Fruit fly (Drosophila melanogaster) whole organism, embryonic: ENCODE results near the gene stol.

ENCODE experiments used
- ATbp ChIP-seq: fragments of 200-800 bp; sonication (Bioruptor generic); optimal IDR thresholded peaks from 2 replicates; lab custom pipeline; 2017; ENCODE audit warnings: missing biosample characterization, mild to moderate bottlenecking, missing genetic modification characterization, missing genetic modification reagents
- CG10431 ChIP-seq: fragments of 200-800 bp; sonication (Bioruptor generic); optimal IDR thresholded peaks from 3 replicates; lab custom pipeline; 2018; ENCODE audit warnings: missing biosample characterization, mild to moderate bottlenecking, missing genetic modification characterization
- CG11398 ChIP-seq: fragments of 200-800 bp; sonication (Bioruptor generic); optimal IDR thresholded peaks from 2 replicates; lab custom pipeline; 2016; ENCODE audit warnings: missing biosample characterization, missing genetic modification characterization
- CG13287 ChIP-seq: fragments of 200-800 bp; sonication (Bioruptor generic); IDR thresholded peaks from 2 replicates; pipeline ENCODE4 v1.3.6; 2022; ENCODE audit warnings: missing biosample characterization, missing genetic modification characterization; ENCODE audit not compliant: partially characterized antibody
- CG15011 ChIP-seq: fragments of 200-800 bp; sonication (Bioruptor generic); optimal IDR thresholded peaks from 3 replicates; lab custom pipeline; 2018; ENCODE audit warnings: missing biosample characterization, mild to moderate bottlenecking, missing genetic modification characterization
- CG15479 ChIP-seq: fragments of 200-800 bp; sonication (Bioruptor generic); optimal IDR thresholded peaks from 3 replicates; lab custom pipeline; 2019; ENCODE audit warnings: missing biosample characterization, mild to moderate bottlenecking, missing genetic modification characterization, moderate library complexity
- CG1603 ChIP-seq: fragments of 200-800 bp; sonication (Bioruptor generic); optimal IDR thresholded peaks from 2 replicates; lab custom pipeline; 2019; ENCODE audit warnings: missing biosample characterization, mild to moderate bottlenecking, missing genetic modification characterization, moderate library complexity
- CG17186 ChIP-seq: fragments of 200-800 bp; sonication (Bioruptor generic); optimal IDR thresholded peaks from 3 replicates; lab custom pipeline; 2017; ENCODE audit warnings: missing biosample characterization, missing genetic modification reagents, missing genetic modification characterization
- CG2116 ChIP-seq: fragments of 200-800 bp; sonication (Bioruptor generic); optimal IDR thresholded peaks from 3 replicates; lab custom pipeline; 2018; ENCODE audit warnings: missing biosample characterization, mild to moderate bottlenecking, missing genetic modification characterization
- CG2199 ChIP-seq: fragments of 200-800 bp; sonication (Bioruptor generic); IDR thresholded peaks from 3 replicates; pipeline ENCODE4 v1.3.6; 2022; ENCODE audit warnings: missing biosample characterization, missing genetic modification characterization
- CG3995 ChIP-seq: fragments of 200-800 bp; sonication (Bioruptor generic); optimal IDR thresholded peaks from 3 replicates; lab custom pipeline; 2016; ENCODE audit warnings: missing biosample characterization, missing genetic modification characterization
- CG5953 ChIP-seq: fragments of 200-800 bp; sonication (Bioruptor generic); IDR thresholded peaks from 2 replicates; pipeline ENCODE4 v1.3.6; 2022; ENCODE audit warnings: missing biosample characterization, missing genetic modification characterization
- CG6689 ChIP-seq: fragments of 200-800 bp; sonication (Bioruptor generic); IDR thresholded peaks from 2 replicates; pipeline ENCODE4 v1.3.6; 2022; ENCODE audit warnings: missing biosample characterization, missing genetic modification characterization
- CG8281 ChIP-seq: fragments of 200-800 bp; sonication (Bioruptor generic); optimal IDR thresholded peaks from 2 replicates; lab custom pipeline; 2018; ENCODE audit warnings: missing biosample characterization, mild to moderate bottlenecking, missing genetic modification characterization, moderate library complexity
- CG9797 ChIP-seq: fragments of 200-800 bp; sonication (Bioruptor generic); optimal IDR thresholded peaks from 3 replicates; lab custom pipeline; 2018; ENCODE audit warnings: missing biosample characterization, mild to moderate bottlenecking, missing genetic modification characterization
- CrebB ChIP-seq: fragments of 200-800 bp; sonication (Bioruptor generic); optimal IDR thresholded peaks from 3 replicates; lab custom pipeline; 2018; ENCODE audit warnings: missing biosample characterization, mild to moderate bottlenecking, missing genetic modification characterization
- D ChIP-seq, 2 experiments: fragments of 200-800 bp in 1 of 2; fragments of >200 bp in 1 of 2; sonication (Bioruptor generic) in 1 of 2; optimal IDR thresholded peaks; 2 replicates in 1 of 2; 3 replicates in 1 of 2; lab custom pipeline; 2017; ENCODE audit warnings: mild to moderate bottlenecking in 1 of 2, missing biosample characterization in 1 of 2, missing genetic modification characterization in 1 of 2, missing genetic modification reagents in 1 of 2
- Dbx ChIP-seq: fragments of 200-800 bp; sonication (Bioruptor generic); IDR thresholded peaks from 3 replicates; pipeline ENCODE4 v1.3.6; 2022; ENCODE audit warnings: missing biosample characterization, missing genetic modification characterization
- E2f2 ChIP-seq: fragments of 200-800 bp; sonication (Bioruptor generic); IDR thresholded peaks from 2 replicates; pipeline ENCODE4 v1.3.6; 2022; ENCODE audit warnings: missing biosample characterization, missing genetic modification characterization
- Elba2 ChIP-seq: fragments of 200-800 bp; sonication (Bioruptor generic); optimal IDR thresholded peaks from 3 replicates; lab custom pipeline; 2016; ENCODE audit warnings: missing biosample characterization, missing genetic modification characterization
- Ets65A ChIP-seq: fragments of 200-800 bp; sonication (Bioruptor generic); peaks from one replicate; lab custom pipeline; 2016; ENCODE audit warnings: missing biosample characterization, missing genetic modification characterization
- Ets97D ChIP-seq: fragments of 200-800 bp; sonication (Bioruptor generic); optimal IDR thresholded peaks from 3 replicates; lab custom pipeline; 2016; ENCODE audit warnings: missing biosample characterization, missing genetic modification characterization
- HmgD ChIP-seq: fragments of 200-800 bp; sonication (Bioruptor generic); optimal IDR thresholded peaks from 3 replicates; lab custom pipeline; 2016; ENCODE audit warnings: missing biosample characterization, missing genetic modification characterization
- Nf-YC ChIP-seq: fragments of 200-800 bp; optimal IDR thresholded peaks from 3 replicates; lab custom pipeline; 2019; ENCODE audit warnings: missing biosample characterization, mild to moderate bottlenecking, missing genetic modification characterization, moderate library complexity
- Ptx1 ChIP-seq: fragments of 200-800 bp; sonication (Bioruptor generic); IDR thresholded peaks from 2 replicates; pipeline ENCODE4 v1.3.6; 2022; ENCODE audit warnings: missing biosample characterization, missing genetic modification characterization
- Scr ChIP-seq: fragments of 200-800 bp; sonication (Bioruptor generic); IDR thresholded peaks from 2 replicates; pipeline ENCODE4 v1.3.6; 2022; ENCODE audit warnings: missing biosample characterization, missing genetic modification characterization; ENCODE audit not compliant: partially characterized antibody
- Side ChIP-seq: fragments of 200-800 bp; sonication (Bioruptor generic); optimal IDR thresholded peaks from 2 replicates; lab custom pipeline; 2016; ENCODE audit warnings: missing biosample characterization, missing genetic modification characterization
- Sry-δ ChIP-seq: fragments of 200-800 bp; sonication (Bioruptor generic); optimal IDR thresholded peaks from 2 replicates; lab custom pipeline; 2016; ENCODE audit warnings: missing biosample characterization, missing genetic modification characterization
- Xrp1 ChIP-seq: fragments of 200-800 bp; sonication (Bioruptor generic); IDR thresholded peaks from 2 replicates; pipeline ENCODE4 v1.3.6; 2022; ENCODE audit warnings: missing biosample characterization, missing genetic modification characterization
- bab2 ChIP-seq: fragments of 200-800 bp; sonication (Bioruptor generic); optimal IDR thresholded peaks from 2 replicates; lab custom pipeline; 2016; ENCODE audit warnings: missing biosample characterization, missing genetic modification characterization
- bbx ChIP-seq: fragments of 200-800 bp; sonication (Bioruptor generic); IDR thresholded peaks from 2 replicates; pipeline ENCODE4 v1.3.6; 2022; ENCODE audit warnings: missing biosample characterization, missing genetic modification characterization; ENCODE audit not compliant: partially characterized antibody
- cad ChIP-seq: fragments of >200 bp; optimal IDR thresholded peaks from 2 replicates; lab custom pipeline; 2017; ENCODE audit warnings: missing biosample characterization, missing genetic modification characterization
- cg ChIP-seq: fragments of 200-800 bp; sonication (Bioruptor generic); optimal IDR thresholded peaks from 3 replicates; lab custom pipeline; 2019; ENCODE audit warnings: missing biosample characterization, mild to moderate bottlenecking, missing genetic modification characterization, moderate library complexity
- crol ChIP-seq: fragments of 200-800 bp; sonication (Bioruptor generic); IDR thresholded peaks from 2 replicates; pipeline ENCODE4 v1.3.6; 2022; ENCODE audit warnings: missing biosample characterization, missing genetic modification characterization
- her ChIP-seq: fragments of 200-800 bp; sonication (Bioruptor generic); optimal IDR thresholded peaks from 2 replicates; lab custom pipeline; 2016; ENCODE audit warnings: missing biosample characterization, missing genetic modification characterization
- kni ChIP-seq: fragments of 200-800 bp; sonication (Bioruptor generic); optimal IDR thresholded peaks from 3 replicates; lab custom pipeline; 2017; ENCODE audit warnings: mild to moderate bottlenecking, missing biosample characterization, missing genetic modification reagents, missing genetic modification characterization
- odd ChIP-seq: fragments of 200-800 bp; sonication (Bioruptor generic); optimal IDR thresholded peaks from 2 replicates; lab custom pipeline; 2017; ENCODE audit warnings: missing biosample characterization, mild to moderate bottlenecking, missing genetic modification characterization
- pros ChIP-seq: fragments of 200-800 bp; sonication (Bioruptor generic); optimal IDR thresholded peaks from 3 replicates; lab custom pipeline; 2019; ENCODE audit warnings: missing biosample characterization, mild to moderate bottlenecking, missing genetic modification characterization, moderate library complexity
- pzg ChIP-seq: fragments of 200-800 bp; sonication (Bioruptor generic); optimal IDR thresholded peaks from 3 replicates; lab custom pipeline; 2018; ENCODE audit warnings: missing biosample characterization, mild to moderate bottlenecking, missing genetic modification characterization, moderate library complexity
- run ChIP-seq: fragments of 200-800 bp; sonication (Bioruptor generic); optimal IDR thresholded peaks from 3 replicates; lab custom pipeline; 2018; ENCODE audit warnings: missing biosample characterization, mild to moderate bottlenecking, missing genetic modification characterization
- sens ChIP-seq: fragments of 200-800 bp; sonication (Bioruptor generic); peaks from one replicate; lab custom pipeline; 2016; ENCODE audit warnings: missing biosample characterization, missing genetic modification characterization
- sqz ChIP-seq: fragments of 200-800 bp; sonication (Bioruptor generic); optimal IDR thresholded peaks from 3 replicates; lab custom pipeline; 2018; ENCODE audit warnings: missing biosample characterization, mild to moderate bottlenecking, missing genetic modification characterization
- stwl ChIP-seq: fragments of 200-800 bp; sonication (Bioruptor generic); optimal IDR thresholded peaks from 3 replicates; lab custom pipeline; 2018; ENCODE audit warnings: missing biosample characterization, mild to moderate bottlenecking, missing genetic modification characterization, moderate library complexity
- vvl ChIP-seq: fragments of 200-800 bp; sonication (Bioruptor generic); IDR thresholded peaks from 2 replicates; pipeline ENCODE4 v1.3.6; 2022; ENCODE audit warnings: missing biosample characterization, missing genetic modification characterization
- yki ChIP-seq: fragments of >200 bp; optimal IDR thresholded peaks from 3 replicates; lab custom pipeline; 2018
- zfh1 ChIP-seq: fragments of 200-800 bp; sonication (Bioruptor generic); IDR thresholded peaks from 3 replicates; pipeline ENCODE4 v1.3.6; 2022; ENCODE audit warnings: missing biosample characterization, missing genetic modification characterization
- zfh2 ChIP-seq: fragments of 200-800 bp; sonication (Bioruptor generic); optimal IDR thresholded peaks from 2 replicates; lab custom pipeline; 2016; ENCODE audit warnings: missing biosample characterization, missing genetic modification characterization

Gene stol

DNA sequence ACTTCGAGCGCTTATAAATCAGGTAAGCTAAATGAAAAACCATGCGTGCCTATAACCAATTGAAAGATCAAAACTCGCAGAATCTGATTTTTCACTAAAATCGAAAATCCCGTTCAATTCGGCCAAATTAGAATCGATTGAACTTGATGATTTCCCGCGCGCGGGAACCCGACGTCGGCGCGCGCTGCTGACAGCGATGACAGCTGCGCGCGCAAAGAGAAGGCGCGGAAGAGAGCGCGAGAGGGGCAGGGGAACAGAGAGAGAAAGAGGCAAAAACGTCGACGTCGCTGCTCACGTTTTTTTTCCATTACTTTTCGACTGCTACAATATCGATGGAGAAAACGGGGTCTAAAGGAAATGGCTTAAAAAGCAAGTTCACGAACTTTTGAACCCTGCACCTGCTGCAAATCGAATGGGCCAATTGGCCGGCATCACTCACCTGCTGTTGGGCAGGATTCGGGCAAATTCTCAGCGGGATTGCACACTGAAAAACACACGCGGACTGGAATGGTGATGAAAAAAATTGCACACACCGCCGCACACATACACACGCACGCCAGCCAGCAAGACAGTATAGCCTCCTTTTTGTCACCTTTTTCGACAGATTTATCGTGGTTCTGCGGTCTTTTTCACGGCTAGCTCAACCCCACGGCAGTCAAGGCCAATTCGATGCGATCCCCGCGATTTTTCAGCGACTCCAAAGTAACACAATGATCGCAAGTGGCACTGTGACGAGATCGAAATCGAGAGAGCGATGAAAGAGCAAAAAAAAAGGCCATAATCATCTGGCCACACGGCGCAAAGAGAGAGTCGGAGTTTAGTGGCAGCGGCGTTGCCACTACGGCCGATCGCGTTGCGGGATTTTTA lies 29.6 kb upstream of the stol start, which contains the start of gene CycE (continued):
- TF ChIP-seq vvl (GFP tag; lab: Robert Waterston, UW) (no peak), CG15011 (no peak), run (no peak), zfh1 (GFP tag; lab: Robert Waterston, UW) (0 out of 3 replicates have a peak, but pooled peaks have one; percentile 28), Ptx1 (GFP tag; lab: Robert Waterston, UW) (no peak), bbx (GFP tag; lab: Robert Waterston, UW) (peak; percentile 63; the same call in 1 of the 2 replicates), Scr (peak; percentile 22; the same call in 1 of the 2 replicates), stwl (tag; lab: Kevin White, UChicago) (peak; percentile 4), CG15479 (GFP tag; lab: Kevin White, UChicago) (peak; percentile 83), CG11398 (no peak), Dbx (GFP tag; lab: Robert Waterston, UW) (0 out of 3 replicates have a peak, but pooled peaks have one; percentile 31), CG17186 (GFP tag; lab: Kevin White, UChicago) (peak; percentile 15), CG3995 (peak; percentile 81), CG9797 (GFP tag; lab: Kevin White, UChicago) (peak; percentile 41), CG6689 (GFP tag; lab: Robert Waterston, UW) (peak; percentile 63; the same call in 1 of the 2 replicates), E2f2 (GFP tag; lab: Robert Waterston, UW) (peak; percentile 96; the same call in 1 of the 2 replicates), pzg (peak; percentile 51), cad (peak; percentile 33), odd (GFP tag; lab: Kevin White, UChicago) (no peak), D (optimal IDR thresholded peaks at IDR 0.05; lab: Kevin White, UChicago) (peak; percentile 42), D (GFP tag; optimal IDR thresholded peaks at IDR 0.05; lab: Kevin White, UChicago) (no peak), kni (GFP tag; lab: Kevin White, UChicago) (peak; percentile 12), Ets97D (GFP tag; lab: Kevin White, UChicago) (peak; percentile 3), CG2199 (no peak), Sry-δ (GFP tag; lab: Kevin White, UChicago) (peak; percentile 9), CrebB (tag; lab: Kevin White, UChicago) (no peak), crol (GFP tag; lab: Robert Waterston, UW) (peak; percentile 97), yki (lab: Kevin White, UChicago) (peak; percentile 30), CG1603 (tag; lab: Kevin White, UChicago) (peak; percentile 55), CG2116 (GFP tag; lab: Kevin White, UChicago) (peak; percentile 44), HmgD (GFP tag; lab: Kevin White, UChicago) (peak; percentile 28)

DNA sequence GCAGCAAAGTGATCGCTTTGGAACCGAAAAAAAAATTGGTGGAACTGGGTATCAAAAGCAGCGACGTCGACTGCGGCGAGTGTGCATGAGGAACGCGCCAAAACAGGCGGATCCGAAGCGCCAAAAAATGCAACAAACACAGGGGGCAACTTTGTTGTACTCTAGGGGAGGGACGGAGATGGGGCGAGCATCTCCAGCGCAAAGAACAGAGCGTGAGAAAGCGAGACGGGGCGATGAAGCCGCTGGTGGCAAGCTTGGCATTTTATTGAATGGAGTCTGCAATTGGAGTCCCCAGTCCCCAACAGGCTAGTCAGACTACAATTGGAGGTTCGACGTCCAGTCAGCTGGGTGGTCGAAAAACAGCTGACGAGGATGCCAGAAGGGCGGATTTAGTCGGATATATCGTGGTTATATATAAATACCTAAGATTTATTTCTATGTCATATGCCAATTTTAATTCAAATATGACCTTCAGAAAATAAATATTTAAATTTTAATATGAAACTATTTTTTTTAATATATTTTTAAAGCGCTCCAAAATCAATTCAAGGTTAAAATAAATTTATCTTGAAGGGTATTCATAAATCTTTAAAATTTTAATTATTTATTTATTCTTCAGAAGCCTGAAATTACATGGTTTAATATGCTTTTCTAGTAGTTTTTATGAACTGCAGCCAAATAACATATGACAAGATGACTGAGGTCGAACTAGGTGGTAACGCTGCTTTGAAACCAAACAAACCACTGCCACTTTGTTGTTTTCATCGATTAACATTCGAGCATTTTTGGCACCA lies 28.7 kb upstream of the stol start:
- TF ChIP-seq CG11398 = peak; percentile 6
- TF ChIP-seq Nf-YC (tag; lab: Kevin White, UChicago) = peak; percentile 88
- peak; percentile 91 for TF ChIP-seq Xrp1 (GFP tag; lab: Robert Waterston, UW)
- no peak for TF ChIP-seq CG13287
- peak; percentile 74 for TF ChIP-seq sqz
- TF ChIP-seq bab2 (GFP tag; lab: Kevin White, UChicago) = peak; percentile 22
- peak; percentile 90 for TF ChIP-seq sens (GFP tag; lab: Kevin White, UChicago)
- TF ChIP-seq Side (GFP tag; lab: Kevin White, UChicago) = no peak
- TF ChIP-seq her = no peak
- no peak for TF ChIP-seq cg (GFP tag; lab: Kevin White, UChicago)
- TF ChIP-seq CG10431 (GFP tag; lab: Kevin White, UChicago) = peak; percentile 83
- peak; percentile 43; the same call in 1 of the 2 replicates for TF ChIP-seq CG5953 (GFP tag; lab: Robert Waterston, UW)
- TF ChIP-seq pros (GFP tag; lab: Kevin White, UChicago) = peak; percentile 54
- peak; percentile 75 for TF ChIP-seq ATbp (GFP tag; lab: Kevin White, UChicago)
- peak; percentile 80 for TF ChIP-seq CG8281 (tag; lab: Kevin White, UChicago)
- TF ChIP-seq Ets65A (GFP tag; lab: Kevin White, UChicago) = peak; percentile 95
- TF ChIP-seq CG1603 (tag; lab: Kevin White, UChicago) = peak; percentile 6
- peak; percentile 37 for TF ChIP-seq zfh2 (GFP tag; lab: Kevin White, UChicago)
- TF ChIP-seq Elba2 = no peak
